Worm (Caenorhabditis elegans): ENCODE measurements around the gene C15H9.3.
A peak's percentile ranks its signal among the peaks of the same experiment; 100 is the strongest.

Gene C15H9.3

DNA sequence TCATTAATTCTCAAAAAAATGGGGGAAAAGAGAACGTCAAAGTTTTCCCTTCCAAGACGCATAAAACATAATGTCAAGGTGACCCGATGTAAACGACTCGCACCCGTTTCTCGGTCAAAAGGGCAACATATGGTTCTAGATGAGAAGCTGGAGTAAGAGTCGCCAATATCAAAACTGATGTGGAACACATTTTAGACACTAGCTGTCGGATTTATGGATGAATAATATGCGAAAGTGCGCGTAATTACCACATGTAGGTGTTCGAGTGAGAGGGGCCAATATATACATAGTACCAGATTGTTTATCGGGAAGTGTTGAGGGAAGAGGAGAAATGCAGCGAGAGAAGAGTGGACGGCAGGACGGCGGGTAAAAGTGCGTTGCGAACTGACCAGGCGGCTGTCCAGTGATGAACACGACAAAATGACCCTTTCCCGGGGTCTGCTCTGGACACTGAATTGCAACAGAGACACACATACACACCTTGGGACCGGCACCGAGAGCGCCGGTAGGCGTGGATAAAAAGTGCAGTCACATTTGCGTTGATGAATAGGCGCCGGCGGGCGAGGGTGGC lies 35.4 kb downstream of the C15H9.3 start:
- peak; percentile 3 for TF ChIP-seq blmp-1 (tag; optimal IDR thresholded peaks at IDR 0.05)
- TF ChIP-seq ceh-8 (GFP tag; optimal IDR thresholded peaks at IDR 0.05): no peak
- TF ChIP-seq ceh-63 (GFP tag; optimal IDR thresholded peaks at IDR 0.05): no peak
- no peak for TF ChIP-seq nhr-12 (tag; optimal IDR thresholded peaks at IDR 0.05)
- TF ChIP-seq nhr-84 (tag; optimal IDR thresholded peaks at IDR 0.05): no peak
- TF ChIP-seq dsc-1 (tag; optimal IDR thresholded peaks at IDR 0.05): peak; percentile 78
- no peak for TF ChIP-seq unc-98 (GFP tag; IDR thresholded peaks at IDR 0.05)

- no peak for TF ChIP-seq aha-1 (tag; optimal IDR thresholded peaks at IDR 0.05)
- no peak for TF ChIP-seq ama-1 (optimal IDR thresholded peaks at IDR 0.05)
- no peak for TF ChIP-seq egl-13 (tag; optimal IDR thresholded peaks at IDR 0.05)
- no peak for TF ChIP-seq unc-130 (tag; optimal IDR thresholded peaks at IDR 0.05)
- TF ChIP-seq irx-1 (tag; optimal IDR thresholded peaks at IDR 0.05): no peak
Observed at ce11 chrX:6155436-6155835, 39.8 kb downstream of the C15H9.3 start.

DNA sequence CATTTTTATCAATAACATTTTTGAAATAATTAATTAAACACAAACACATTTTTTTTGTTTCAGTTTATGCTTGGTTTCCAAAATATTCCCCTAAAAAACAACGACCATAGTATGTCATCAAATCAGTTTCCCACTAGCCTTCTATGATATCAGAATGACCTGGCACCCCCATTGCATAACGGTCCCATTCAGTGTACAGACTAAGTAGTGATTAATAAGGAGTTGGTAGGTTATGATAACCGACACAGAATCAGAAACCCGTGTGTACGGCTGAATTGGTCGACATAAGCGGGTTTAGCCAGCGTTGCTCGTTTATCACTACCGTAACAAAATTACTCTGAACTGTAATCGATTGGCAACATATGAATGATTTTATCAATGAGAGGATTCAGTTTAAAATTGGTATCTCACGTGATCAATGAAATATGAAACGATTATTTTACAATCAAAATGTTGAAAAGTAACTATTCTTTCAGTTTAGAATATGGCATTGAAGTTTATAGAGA lies 41.9 kb downstream of the C15H9.3 start:
- TF ChIP-seq elt-3 (tag; optimal IDR thresholded peaks at IDR 0.05) (no peak), nhr-19 (GFP tag; conservative IDR thresholded peaks at IDR 0.05) (no peak), swsn-7 (tag; optimal IDR thresholded peaks at IDR 0.05) (no peak), efl-1 (optimal IDR thresholded peaks at IDR 0.05) (no peak), efl-1 (GFP tag; optimal IDR thresholded peaks at IDR 0.05 in 1 of 2) (peak in 1 of 2 experiments; percentile 66), lin-13 (GFP tag; optimal IDR thresholded peaks at IDR 0.05) (no peak), isw-1 (GFP tag; IDR thresholded peaks at IDR 0.05) (no peak), nhr-77 (tag; optimal IDR thresholded peaks at IDR 0.05) (no peak), mab-9 (GFP tag; IDR thresholded peaks at IDR 0.05) (no peak), pag-3 (tag; optimal IDR thresholded peaks at IDR 0.05; ENCODE audit: borderline replicate concordance, insufficient read depth) (no peak), nhr-71 (tag; optimal IDR thresholded peaks at IDR 0.05) (no peak), ceh-88 (GFP tag; IDR thresholded peaks at IDR 0.05) (no peak), C16A3.4 (tag; optimal IDR thresholded peaks at IDR 0.05) (no peak), unc-130 (tag; optimal IDR thresholded peaks at IDR 0.05) (no peak), elt-2 (tag; optimal IDR thresholded peaks at IDR 0.05) (peak; percentile 58), nhr-76 (tag; optimal IDR thresholded peaks at IDR 0.05) (no peak)

DNA sequence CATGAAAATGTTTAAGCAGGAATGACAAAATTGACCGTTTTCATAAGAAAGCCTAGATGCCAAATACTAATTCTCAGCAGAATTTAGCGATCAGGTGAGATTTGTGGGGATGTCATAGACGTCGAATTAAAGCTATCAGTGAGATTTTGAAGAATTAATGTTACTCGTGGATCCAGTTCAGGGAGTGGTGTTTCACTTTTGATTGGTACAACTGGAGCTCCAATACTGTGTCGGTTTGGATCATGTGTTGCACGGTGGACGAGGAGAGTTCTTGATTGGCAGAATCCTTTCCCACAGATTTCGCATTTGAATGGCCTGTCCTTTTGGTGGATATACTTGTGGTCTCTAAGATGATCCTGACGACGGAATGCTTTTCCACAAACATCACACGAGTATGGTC lies 44.0 kb downstream of the C15H9.3 start:
- no peak for TF ChIP-seq snu-23 (GFP tag; optimal IDR thresholded peaks at IDR 0.05)
- no peak for TF ChIP-seq fkh-8 (tag; optimal IDR thresholded peaks at IDR 0.05)
- TF ChIP-seq fkh-10 (GFP tag; optimal IDR thresholded peaks at IDR 0.05): no peak
- no peak for TF ChIP-seq lir-3 (tag; optimal IDR thresholded peaks at IDR 0.05; ENCODE audit: poor library complexity)
- no peak for TF ChIP-seq swsn-7 (tag; optimal IDR thresholded peaks at IDR 0.05)
- no peak for TF ChIP-seq ces-1 (GFP tag; optimal IDR thresholded peaks at IDR 0.05)
- TF ChIP-seq ceh-82 (tag; optimal IDR thresholded peaks at IDR 0.05): no peak
- TF ChIP-seq rnt-1 (tag; optimal IDR thresholded peaks at IDR 0.05): no peak
- TF ChIP-seq blmp-1 (tag; optimal IDR thresholded peaks at IDR 0.05): no peak
- TF ChIP-seq alr-1 (tag; optimal IDR thresholded peaks at IDR 0.05; ENCODE audit: borderline replicate concordance): no peak
- TF ChIP-seq fkh-4 (tag; optimal IDR thresholded peaks at IDR 0.05; ENCODE audit: borderline replicate concordance): no peak
- TF ChIP-seq sox-4 (tag; optimal IDR thresholded peaks at IDR 0.05): no peak
- no peak for TF ChIP-seq snpc-4 (tag; optimal IDR thresholded peaks at IDR 0.05)
- TF ChIP-seq nhr-77 (tag; optimal IDR thresholded peaks at IDR 0.05): no peak
- no peak for TF ChIP-seq nhr-76 (tag; optimal IDR thresholded peaks at IDR 0.05)
- no peak for TF ChIP-seq nhr-28 (tag; optimal IDR thresholded peaks at IDR 0.05)
- TF ChIP-seq pax-3 (tag; optimal IDR thresholded peaks at IDR 0.05): no peak
- TF ChIP-seq C16A3.4 (tag; optimal IDR thresholded peaks at IDR 0.05): no peak
